Worm (Caenorhabditis elegans) whole organism, L4 larva: ENCODE data around the gene sup-26.
A peak's percentile ranks its signal among the peaks of the same experiment; 100 is the strongest.

ENCODE experiments used
- D1046.2 ChIP-seq: fragments of 200-800 bp; sonication (Bioruptor generic); IDR thresholded peaks from 2 replicates; pipeline ENCODE4 v1.3.6; 2022; ENCODE audit warnings: missing genetic modification characterization, missing compliant biosample characterization
- F10B5.3 ChIP-seq: sonication (generic microtip); optimal IDR thresholded peaks from 2 replicates; lab custom pipeline; 2016; ENCODE audit warnings: mild to moderate bottlenecking, missing genetic modification characterization, missing compliant biosample characterization
- F44E2.7 ChIP-seq: fragments of 200-800 bp; sonication (Bioruptor generic); IDR thresholded peaks from 2 replicates; pipeline ENCODE4 v2.1.2; 2022; ENCODE audit warnings: missing genetic modification characterization, missing compliant biosample characterization
- F49E8.2 ChIP-seq: sonication (generic microtip); optimal IDR thresholded peaks from 2 replicates; lab custom pipeline; 2016; ENCODE audit warnings: missing compliant biosample characterization, mild to moderate bottlenecking, missing genetic modification characterization, borderline replicate concordance
- T26A8.4 ChIP-seq: fragments of 200-800 bp; sonication (Bioruptor generic); IDR thresholded peaks from 2 replicates; pipeline ENCODE4 v1.3.6; 2022; ENCODE audit warnings: missing genetic modification characterization, missing compliant biosample characterization
- Y105C5A.15 ChIP-seq: fragments of 200-800 bp; sonication (Bioruptor generic); IDR thresholded peaks from 2 replicates; pipeline ENCODE4 v1.3.6; 2022; ENCODE audit warnings: missing genetic modification characterization, missing compliant biosample characterization
- Y48G9A.11 ChIP-seq: fragments of 200-800 bp; sonication (Bioruptor generic); IDR thresholded peaks from 2 replicates; pipeline ENCODE4 v1.3.6; 2022; ENCODE audit warnings: missing genetic modification reagents, missing genetic modification characterization, missing compliant biosample characterization
- ZK546.5 ChIP-seq, 2 experiments: sonication (generic microtip); optimal IDR thresholded peaks; 2 replicates each; lab custom pipeline; 2017; ENCODE audit warnings: missing biosample characterization in 2 of 2, missing genetic modification characterization in 2 of 2
- aha-1 ChIP-seq: fragments of 150-350 bp; peaks from one replicate; lab custom pipeline; 2014; ENCODE audit warnings: missing biosample characterization, missing genetic modification characterization
- aly-2 ChIP-seq: sonication (generic microtip); optimal IDR thresholded peaks from 2 replicates; lab custom pipeline; 2018; ENCODE audit warnings: missing biosample characterization, missing genetic modification characterization
- arid-1 ChIP-seq: fragments of 200-800 bp; sonication (Bioruptor generic); conservative IDR thresholded peaks from 2 replicates; pipeline ENCODE4 v1.3.6; 2022; ENCODE audit warnings: missing genetic modification reagents, missing genetic modification characterization, missing compliant biosample characterization
- attf-4 ChIP-seq: sonication (generic microtip); optimal IDR thresholded peaks from 3 replicates; lab custom pipeline; 2017; ENCODE audit warnings: missing biosample characterization, missing genetic modification characterization
- ceh-20 ChIP-seq: fragments of 200-800 bp; sonication (Bioruptor generic); IDR thresholded peaks from 2 replicates; pipeline ENCODE4 v1.3.6; 2022; ENCODE audit warnings: missing genetic modification reagents, missing genetic modification characterization, missing compliant biosample characterization
- ceh-82 ChIP-seq: sonication (generic microtip); optimal IDR thresholded peaks from 2 replicates; lab custom pipeline; 2017; ENCODE audit warnings: missing biosample characterization, missing genetic modification characterization
- ces-1 ChIP-seq: fragments of 150-350 bp; sonication (generic microtip); optimal IDR thresholded peaks from 4 replicates; lab custom pipeline; 2014; ENCODE audit warnings: missing biosample characterization, missing genetic modification reagents, missing genetic modification characterization
- daf-16 ChIP-seq, 3 experiments: sonication (generic microtip); optimal IDR thresholded peaks; 2 replicates each; lab custom pipeline; 2016 to 2017; ENCODE audit warnings: missing genetic modification characterization in 3 of 3, missing genetic modification reagents in 3 of 3, mild to moderate bottlenecking in 2 of 3, missing compliant biosample characterization in 2 of 3, missing biosample characterization in 1 of 3, moderate library complexity in 1 of 3
- duxl-1 ChIP-seq: sonication (generic microtip); optimal IDR thresholded peaks from 2 replicates; lab custom pipeline; 2016; ENCODE audit warnings: mild to moderate bottlenecking, missing genetic modification characterization, moderate library complexity, missing compliant biosample characterization; ENCODE audit not compliant: poor library complexity
- dve-1 ChIP-seq: sonication (generic microtip); optimal IDR thresholded peaks from 2 replicates; lab custom pipeline; 2017; ENCODE audit warnings: antibody characterized with exemption, mild to moderate bottlenecking, missing genetic modification characterization, missing compliant biosample characterization; ENCODE audit not compliant: insufficient read depth
- egl-43 ChIP-seq: fragments of 200-800 bp; sonication (Bioruptor generic); IDR thresholded peaks from 2 replicates; pipeline ENCODE4 v1.3.6; 2022; ENCODE audit warnings: missing genetic modification reagents, missing genetic modification characterization, missing compliant biosample characterization
- gei-8 ChIP-seq: fragments of 200-800 bp; sonication (Bioruptor generic); optimal IDR thresholded peaks from 2 replicates; lab custom pipeline; 2018; ENCODE audit warnings: mild to moderate bottlenecking, missing genetic modification characterization, missing compliant biosample characterization
- hif-1 ChIP-seq, 2 experiments: sonication (generic microtip); optimal IDR thresholded peaks; 2 replicates each; lab custom pipeline; 2016 to 2017; ENCODE audit warnings: missing compliant biosample characterization in 2 of 2, missing genetic modification characterization in 2 of 2, missing genetic modification reagents in 2 of 2, missing genotype in 2 of 2, mild to moderate bottlenecking in 1 of 2
- hlh-30 ChIP-seq: sonication (generic microtip); optimal IDR thresholded peaks from 2 replicates; lab custom pipeline; 2017; ENCODE audit warnings: antibody characterized with exemption, mild to moderate bottlenecking, missing genetic modification characterization, missing compliant biosample characterization; ENCODE audit not compliant: insufficient read depth
- hmg-1.1 ChIP-seq: fragments of 200-800 bp; sonication (Bioruptor generic); IDR thresholded peaks from 2 replicates; pipeline ENCODE4 v1.3.6; 2022; ENCODE audit warnings: missing genetic modification reagents, missing genetic modification characterization, missing compliant biosample characterization
- jun-1 ChIP-seq: fragments of 150-350 bp; optimal IDR thresholded peaks from 2 replicates; lab custom pipeline; 2014; ENCODE audit warnings: missing biosample characterization, missing genetic modification reagents, missing genetic modification characterization
- lin-15B ChIP-seq: fragments of 150-350 bp; sonication (generic microtip); optimal IDR thresholded peaks from 3 replicates; lab custom pipeline; 2014; ENCODE audit warnings: missing biosample characterization, missing genetic modification characterization
- lin-29 ChIP-seq: fragments of 200-800 bp; sonication (Bioruptor generic); IDR thresholded peaks from 2 replicates; pipeline ENCODE4 v1.3.6; 2022; ENCODE audit warnings: missing genetic modification reagents, missing genetic modification characterization, missing compliant biosample characterization
- lin-38 ChIP-seq: fragments of 200-800 bp; sonication (Bioruptor generic); IDR thresholded peaks from 2 replicates; pipeline ENCODE4 v1.3.6; 2022; ENCODE audit warnings: missing genetic modification reagents, missing genetic modification characterization, missing compliant biosample characterization
- lir-3 ChIP-seq: sonication (generic microtip); optimal IDR thresholded peaks from 2 replicates; lab custom pipeline; 2016; ENCODE audit warnings: mild to moderate bottlenecking, missing genetic modification characterization, missing compliant biosample characterization
- lsy-2 ChIP-seq, 2 experiments: fragments of 150-350 bp in 1 of 2; sonication (generic microtip) in 1 of 2; optimal IDR thresholded peaks; 2 replicates each; lab custom pipeline; 2014 to 2017; ENCODE audit warnings: missing biosample characterization in 2 of 2, missing genetic modification characterization in 2 of 2
- mdt-29 ChIP-seq: fragments of 200-800 bp; sonication (Bioruptor generic); IDR thresholded peaks from 2 replicates; pipeline ENCODE4 v1.3.6; 2022; ENCODE audit warnings: missing genetic modification reagents, missing genetic modification characterization, missing compliant biosample characterization
- mep-1 ChIP-seq: fragments of 150-350 bp; sonication (generic microtip); optimal IDR thresholded peaks from 3 replicates; lab custom pipeline; 2014; ENCODE audit warnings: missing biosample characterization, missing genetic modification characterization
- mes-2 ChIP-seq: sonication (generic microtip); optimal IDR thresholded peaks from 2 replicates; lab custom pipeline; 2016; ENCODE audit warnings: missing genotype, mild to moderate bottlenecking, missing genetic modification characterization, missing compliant biosample characterization; ENCODE audit not compliant: poor library complexity, severe bottlenecking
- mxl-2 ChIP-seq: fragments of 200-800 bp; sonication (Bioruptor generic); conservative IDR thresholded peaks from 2 replicates; pipeline ENCODE4 v1.3.6; 2022; ENCODE audit warnings: missing genetic modification reagents, missing genetic modification characterization, missing compliant biosample characterization
- nhr-237 ChIP-seq: sonication (generic microtip); optimal IDR thresholded peaks from 2 replicates; lab custom pipeline; 2017; ENCODE audit warnings: missing biosample characterization, missing genetic modification characterization
- nhr-25 ChIP-seq: sonication (generic microtip); optimal IDR thresholded peaks from 2 replicates; lab custom pipeline; 2017; ENCODE audit warnings: missing genetic modification characterization, mild to moderate bottlenecking, missing compliant biosample characterization, antibody characterized with exemption, moderate library complexity, borderline replicate concordance; ENCODE audit not compliant: insufficient read depth
- nhr-42 ChIP-seq: fragments of 200-800 bp; sonication (Bioruptor generic); IDR thresholded peaks from 2 replicates; pipeline ENCODE4 v1.3.6; 2022; ENCODE audit warnings: missing genetic modification characterization, missing compliant biosample characterization
- nhr-6 ChIP-seq: fragments of 150-350 bp; optimal IDR thresholded peaks from 2 replicates; lab custom pipeline; 2014; ENCODE audit warnings: missing biosample characterization, missing genetic modification characterization
- saeg-2 ChIP-seq: fragments of 200-800 bp; sonication (Bioruptor generic); IDR thresholded peaks from 2 replicates; pipeline ENCODE4 v1.3.6; 2022; ENCODE audit warnings: missing genetic modification reagents, missing genetic modification characterization, missing compliant biosample characterization
- sdz-12 ChIP-seq: fragments of 200-800 bp; sonication (Bioruptor generic); optimal IDR thresholded peaks from 2 replicates; lab custom pipeline; 2018; ENCODE audit warnings: mild to moderate bottlenecking, missing genetic modification characterization, missing compliant biosample characterization
- tag-97 ChIP-seq: fragments of 200-800 bp; sonication (Bioruptor generic); IDR thresholded peaks from 2 replicates; pipeline ENCODE4 v1.3.6; 2022; ENCODE audit warnings: missing genetic modification characterization, missing compliant biosample characterization
- tra-1 ChIP-seq: fragments of 200-800 bp; sonication (Bioruptor generic); IDR thresholded peaks from 2 replicates; pipeline ENCODE4 v1.3.6; 2022; ENCODE audit warnings: missing genetic modification reagents, missing genetic modification characterization, missing compliant biosample characterization
- unc-130 ChIP-seq: sonication (generic microtip); optimal IDR thresholded peaks from 2 replicates; lab custom pipeline; 2016; ENCODE audit warnings: missing genetic modification reagents, missing genetic modification characterization, missing compliant biosample characterization
- vab-7 ChIP-seq: fragments of 200-800 bp; sonication (Bioruptor generic); IDR thresholded peaks from 2 replicates; pipeline ENCODE4 v1.3.6; 2022; ENCODE audit warnings: missing genetic modification reagents, missing genetic modification characterization, missing compliant biosample characterization
- zag-1 ChIP-seq: fragments of 150-350 bp; optimal IDR thresholded peaks from 2 replicates; lab custom pipeline; 2014; ENCODE audit warnings: missing biosample characterization, missing genetic modification characterization
- zfp-2 ChIP-seq: sonication (generic microtip); optimal IDR thresholded peaks from 2 replicates; lab custom pipeline; 2016; ENCODE audit warnings: mild to moderate bottlenecking, missing genetic modification characterization, missing compliant biosample characterization
- zfp-3 ChIP-seq: fragments of 200-800 bp; sonication (Bioruptor generic); conservative IDR thresholded peaks from 2 replicates; pipeline ENCODE4 v1.3.6; 2022; ENCODE audit warnings: missing genetic modification reagents, missing genetic modification characterization, missing compliant biosample characterization
- zip-11 ChIP-seq: fragments of 200-800 bp; sonication (Bioruptor generic); IDR thresholded peaks from 2 replicates; pipeline ENCODE4 v1.3.6; 2022; ENCODE audit warnings: missing genetic modification characterization, missing compliant biosample characterization
- zip-2 ChIP-seq: fragments of 150-350 bp; optimal IDR thresholded peaks from 2 replicates; lab custom pipeline; 2014; ENCODE audit warnings: missing biosample characterization, missing genetic modification characterization
- ztf-11 ChIP-seq: fragments of 150-350 bp; optimal IDR thresholded peaks from 2 replicates; lab custom pipeline; 2014; ENCODE audit warnings: missing biosample characterization, missing genetic modification characterization
- ztf-7 ChIP-seq: fragments of 150-350 bp; optimal IDR thresholded peaks from 2 replicates; lab custom pipeline; 2014; ENCODE audit warnings: missing biosample characterization, missing genetic modification characterization

The sup-26 gene

ce11 chrIII:4284732-4285165, 4.7 kb upstream of the sup-26 start (continued):
- TF ChIP-seq ztf-7 (tag; lab: Kevin White, UChicago) = no peak
- no peak for TF ChIP-seq F44E2.7 (GFP tag; lab: Robert Waterston, UW)
- peak in 1 of 2 experiments; percentile 82 for TF ChIP-seq lsy-2 (tag; optimal IDR thresholded peaks at IDR 0.05; lab: Kevin White, UChicago)
- TF ChIP-seq attf-4 (tag; lab: Kevin White, UChicago) = no peak
- TF ChIP-seq vab-7 (GFP tag; lab: Robert Waterston, UW) = no peak
- peak; percentile 85 for TF ChIP-seq dve-1 (tag; lab: Kevin White, UChicago)
- TF ChIP-seq nhr-42 = 0 out of 2 replicates have a peak, but pooled peaks have one; percentile 22
- TF ChIP-seq saeg-2 (GFP tag; lab: Robert Waterston, UW) = peak; percentile 71; the same call in 1 of the 2 replicates
- 0 out of 2 replicates have a peak, but pooled peaks have one; percentile 33 for TF ChIP-seq ceh-20
- TF ChIP-seq nhr-25 (tag; lab: Kevin White, UChicago) = peak; percentile 80
- no peak for TF ChIP-seq egl-43 (GFP tag; lab: Robert Waterston, UW)
- peak; percentile 53 for TF ChIP-seq gei-8 (GFP tag; lab: Kevin White, UChicago)
- no peak for TF ChIP-seq ces-1
- TF ChIP-seq hlh-30 (tag; lab: Kevin White, UChicago) = peak; percentile 96
- peak; percentile 8 for TF ChIP-seq jun-1 (tag; lab: Kevin White, UChicago)
- no peak for TF ChIP-seq lin-15B (tag; lab: Kevin White, UChicago)
- TF ChIP-seq lin-29 = peak; percentile 71
- TF ChIP-seq lir-3 (tag; lab: Kevin White, UChicago) = no peak
- peak; percentile 87 for TF ChIP-seq mep-1 (tag; lab: Kevin White, UChicago)
- TF ChIP-seq lin-38 (GFP tag; lab: Robert Waterston, UW) = peak; percentile 41; the same call in 1 of the 2 replicates
- TF ChIP-seq ztf-11 (tag; lab: Kevin White, UChicago) = no peak
- peak; percentile 52 for TF ChIP-seq hmg-1.1 (GFP tag; lab: Robert Waterston, UW)
- TF ChIP-seq aly-2 (tag; lab: Kevin White, UChicago) = no peak
- TF ChIP-seq ZK546.5 (tag; optimal IDR thresholded peaks at IDR 0.05; lab: Kevin White, UChicago) = no peak
- no peak for TF ChIP-seq mxl-2 (GFP tag; lab: Robert Waterston, UW)
- no peak for TF ChIP-seq daf-16 (GFP tag; optimal IDR thresholded peaks at IDR 0.05; lab: Kevin White, UChicago)
- TF ChIP-seq daf-16 (tag; optimal IDR thresholded peaks at IDR 0.05; lab: Kevin White, UChicago) = peak; percentile 42
- no peak for TF ChIP-seq Y105C5A.15 (GFP tag; lab: Robert Waterston, UW)
- no peak for TF ChIP-seq zfp-3
- TF ChIP-seq F10B5.3 = no peak
- no peak for TF ChIP-seq nhr-237
- no peak for TF ChIP-seq mdt-29 (GFP tag; lab: Robert Waterston, UW)
- TF ChIP-seq ceh-82 (tag; lab: Kevin White, UChicago) = no peak
- peak; percentile 32 for TF ChIP-seq duxl-1
- no peak for TF ChIP-seq Y48G9A.11 (GFP tag; lab: Robert Waterston, UW)
- TF ChIP-seq zag-1 = no peak
- TF ChIP-seq nhr-6 = peak; percentile 21
- TF ChIP-seq sdz-12 (GFP tag; lab: Kevin White, UChicago) = no peak
- TF ChIP-seq arid-1 (GFP tag; lab: Robert Waterston, UW) = no peak
- TF ChIP-seq aha-1 = peak; percentile 87
- TF ChIP-seq T26A8.4 (GFP tag; lab: Robert Waterston, UW) = peak; percentile 70
- TF ChIP-seq mes-2 (tag; lab: Kevin White, UChicago) = peak; percentile 52
- no peak for TF ChIP-seq F49E8.2 (tag; lab: Kevin White, UChicago)
- TF ChIP-seq zfp-2 = no peak
- no peak for TF ChIP-seq zip-2
- no peak for TF ChIP-seq D1046.2 (GFP tag; lab: Robert Waterston, UW)
- TF ChIP-seq tag-97 = no peak
- no peak for TF ChIP-seq zip-11
- TF ChIP-seq hif-1 (tag; optimal IDR thresholded peaks at IDR 0.05; lab: Kevin White, UChicago) = peak in 1 of 2 experiments; percentile 25
- no peak for TF ChIP-seq unc-130
- peak; percentile 65; the same call in 1 of the 2 replicates for TF ChIP-seq tra-1 (GFP tag; lab: Robert Waterston, UW)
